Worm (Caenorhabditis elegans) whole organism, L4 larva: ENCODE measurements around the gene ZC266.1.

Experiments used
- ZK546.5 ChIP-seq, 2 experiments: sonication (generic microtip); optimal IDR thresholded peaks; 2 replicates each; lab custom pipeline; 2017; ENCODE audit warnings: missing biosample characterization in 2 of 2, missing genetic modification characterization in 2 of 2
- ceh-82 ChIP-seq: sonication (generic microtip); optimal IDR thresholded peaks from 2 replicates; lab custom pipeline; 2017; ENCODE audit warnings: missing biosample characterization, missing genetic modification characterization
- daf-19 ChIP-seq: fragments of 200-800 bp; sonication (Bioruptor generic); conservative IDR thresholded peaks from 2 replicates; pipeline ENCODE4 v1.3.6; 2022; ENCODE audit warnings: missing genetic modification characterization, missing compliant biosample characterization
- dmd-8 ChIP-seq: fragments of 200-800 bp; sonication (Bioruptor generic); IDR thresholded peaks from 2 replicates; pipeline ENCODE4 v1.3.6; 2022; ENCODE audit warnings: missing genetic modification characterization, missing compliant biosample characterization
- duxl-1 ChIP-seq: sonication (generic microtip); optimal IDR thresholded peaks from 2 replicates; lab custom pipeline; 2016; ENCODE audit warnings: mild to moderate bottlenecking, missing genetic modification characterization, moderate library complexity, missing compliant biosample characterization; ENCODE audit not compliant: poor library complexity
- mep-1 ChIP-seq: fragments of 150-350 bp; sonication (generic microtip); optimal IDR thresholded peaks from 3 replicates; lab custom pipeline; 2014; ENCODE audit warnings: missing biosample characterization, missing genetic modification characterization
- nhr-102 ChIP-seq: sonication (generic microtip); optimal IDR thresholded peaks from 2 replicates; lab custom pipeline; 2016; ENCODE audit warnings: mild to moderate bottlenecking, missing genetic modification characterization, moderate library complexity, missing compliant biosample characterization
- unc-62 ChIP-seq, 3 experiments: fragments of 150-350 bp in 1 of 3; sonication (generic microtip); optimal IDR thresholded peaks in 2 of 3; peaks in 1 of 3; 1 replicate in 1 of 3; 2 replicates in 2 of 3; lab custom pipeline; 2014 to 2017; ENCODE audit warnings: missing biosample characterization in 3 of 3, missing genetic modification characterization in 3 of 3, missing genetic modification reagents in 3 of 3, missing genotype in 1 of 3
- zag-1 ChIP-seq: fragments of 150-350 bp; optimal IDR thresholded peaks from 2 replicates; lab custom pipeline; 2014; ENCODE audit warnings: missing biosample characterization, missing genetic modification characterization
- ztf-11 ChIP-seq: fragments of 150-350 bp; optimal IDR thresholded peaks from 2 replicates; lab custom pipeline; 2014; ENCODE audit warnings: missing biosample characterization, missing genetic modification characterization

- TF ChIP-seq duxl-1 (tag; lab: Kevin White, UChicago) (no peak), unc-62 (GFP tag; optimal IDR thresholded peaks at IDR 0.05 in 1 of 2; lab: Kevin White, UChicago) (no peak), unc-62 (tag; optimal IDR thresholded peaks at IDR 0.05; lab: Kevin White, UChicago) (no peak), daf-19 (GFP tag; lab: Robert Waterston, UW) (no peak), dmd-8 (GFP tag; lab: Robert Waterston, UW) (no peak), mep-1 (tag; lab: Kevin White, UChicago) (no peak), ZK546.5 (tag; optimal IDR thresholded peaks at IDR 0.05; lab: Kevin White, UChicago) (no peak), ceh-82 (tag; lab: Kevin White, UChicago) (no peak), ztf-11 (tag; lab: Kevin White, UChicago) (no peak), zag-1 (tag; lab: Kevin White, UChicago) (no peak), nhr-102 (peak; percentile 30)
Measured at ce11 chrV:4647279-4647819, 52.7 kb downstream of the ZC266.1 start.
